Fruit fly (Drosophila melanogaster) whole organism, embryonic: Measurements from ENCODE around the gene Der-2.

Source experiments
- Bgb ChIP-seq: fragments of 200-800 bp; sonication (Bioruptor generic); IDR thresholded peaks from 2 replicates; pipeline ENCODE4 v1.3.6; 2022; ENCODE audit warnings: missing biosample characterization, missing genetic modification characterization; ENCODE audit not compliant: partially characterized antibody
- CG1024 ChIP-seq: fragments of 200-800 bp; sonication (Bioruptor generic); IDR thresholded peaks from 2 replicates; pipeline ENCODE4 v1.3.6; 2022; ENCODE audit warnings: missing biosample characterization, missing genetic modification characterization
- CG10321 ChIP-seq: fragments of 200-800 bp; sonication (Bioruptor generic); IDR thresholded peaks from 2 replicates; pipeline ENCODE4 v1.3.6; 2022; ENCODE audit warnings: missing biosample characterization, missing genetic modification characterization
- CG11456 ChIP-seq: fragments of 200-800 bp; sonication (Bioruptor generic); IDR thresholded peaks from 3 replicates; pipeline ENCODE4 v1.3.6; 2022; ENCODE audit warnings: missing biosample characterization, missing genetic modification characterization
- CG12744 ChIP-seq: fragments of 200-800 bp; sonication (Bioruptor generic); optimal IDR thresholded peaks from 2 replicates; lab custom pipeline; 2016; ENCODE audit warnings: missing biosample characterization, missing genetic modification characterization
- CG14965 ChIP-seq: fragments of 200-800 bp; sonication (Bioruptor generic); optimal IDR thresholded peaks from 2 replicates; lab custom pipeline; 2016; ENCODE audit warnings: missing biosample characterization, missing genetic modification characterization, borderline replicate concordance
- CG17359 ChIP-seq: fragments of 200-800 bp; sonication (Bioruptor generic); optimal IDR thresholded peaks from 3 replicates; lab custom pipeline; 2018; ENCODE audit warnings: missing biosample characterization, mild to moderate bottlenecking, missing genetic modification characterization, moderate library complexity
- CG17361 ChIP-seq: fragments of 200-800 bp; sonication (Bioruptor generic); IDR thresholded peaks from 3 replicates; pipeline ENCODE4 v1.3.6; 2022; ENCODE audit warnings: missing biosample characterization, missing genetic modification characterization
- CG18619 ChIP-seq: fragments of 200-800 bp; sonication (Bioruptor generic); optimal IDR thresholded peaks from 3 replicates; lab custom pipeline; 2017; ENCODE audit warnings: missing biosample characterization, mild to moderate bottlenecking, missing genetic modification characterization
- CG3163 ChIP-seq: fragments of 200-800 bp; sonication (Bioruptor generic); optimal IDR thresholded peaks from 3 replicates; lab custom pipeline; 2016; ENCODE audit warnings: missing biosample characterization, missing genetic modification characterization
- CG33213 ChIP-seq: fragments of 200-800 bp; sonication (Bioruptor generic); optimal IDR thresholded peaks from 3 replicates; lab custom pipeline; 2016; ENCODE audit warnings: missing biosample characterization, missing genetic modification characterization
- CG33557 ChIP-seq: fragments of 200-800 bp; sonication (Bioruptor generic); optimal IDR thresholded peaks from 2 replicates; lab custom pipeline; 2019; ENCODE audit warnings: missing biosample characterization, mild to moderate bottlenecking, missing genetic modification characterization, moderate library complexity
- CG4360 ChIP-seq: fragments of 200-800 bp; sonication (Bioruptor generic); IDR thresholded peaks from 2 replicates; pipeline ENCODE4 v1.3.6; 2022; ENCODE audit warnings: missing biosample characterization, missing genetic modification characterization
- CG4730 ChIP-seq: fragments of 200-800 bp; sonication (Bioruptor generic); IDR thresholded peaks from 2 replicates; pipeline ENCODE4 v1.3.6; 2022; ENCODE audit warnings: missing biosample characterization, missing genetic modification characterization
- CG9609 ChIP-seq: fragments of 200-800 bp; sonication (Bioruptor generic); optimal IDR thresholded peaks from 3 replicates; lab custom pipeline; 2016; ENCODE audit warnings: missing biosample characterization, missing genetic modification characterization
- CG9797 ChIP-seq: fragments of 200-800 bp; sonication (Bioruptor generic); optimal IDR thresholded peaks from 3 replicates; lab custom pipeline; 2018; ENCODE audit warnings: missing biosample characterization, mild to moderate bottlenecking, missing genetic modification characterization
- Camta ChIP-seq: fragments of 200-800 bp; sonication (Bioruptor generic); optimal IDR thresholded peaks from 2 replicates; lab custom pipeline; 2016; ENCODE audit warnings: missing biosample characterization, missing genetic modification characterization
- D19B ChIP-seq: fragments of 200-800 bp; sonication (Bioruptor generic); optimal IDR thresholded peaks from 2 replicates; lab custom pipeline; 2017; ENCODE audit warnings: missing biosample characterization, mild to moderate bottlenecking, missing genetic modification characterization
- Deaf1 ChIP-seq: fragments of 200-800 bp; optimal IDR thresholded peaks from 3 replicates; lab custom pipeline; 2019; ENCODE audit warnings: missing biosample characterization, mild to moderate bottlenecking, missing genetic modification characterization, moderate library complexity
- Dip2 ChIP-seq: fragments of 200-800 bp; sonication (Bioruptor generic); IDR thresholded peaks from 2 replicates; pipeline ENCODE4 v1.3.6; 2022; ENCODE audit warnings: missing biosample characterization, missing genetic modification characterization
- E2f1 ChIP-seq: fragments of 200-800 bp; sonication (Bioruptor generic); IDR thresholded peaks from 2 replicates; pipeline ENCODE4 v1.3.6; 2022; ENCODE audit warnings: missing biosample characterization, missing genetic modification characterization
- E2f2 ChIP-seq: fragments of 200-800 bp; sonication (Bioruptor generic); IDR thresholded peaks from 2 replicates; pipeline ENCODE4 v1.3.6; 2022; ENCODE audit warnings: missing biosample characterization, missing genetic modification characterization
- MESR4 ChIP-seq: fragments of 200-800 bp; sonication (Bioruptor generic); optimal IDR thresholded peaks from 2 replicates; lab custom pipeline; 2018; ENCODE audit warnings: missing biosample characterization, mild to moderate bottlenecking, missing genetic modification characterization, moderate library complexity
- Mad ChIP-seq: fragments of 200-800 bp; sonication (Bioruptor generic); optimal IDR thresholded peaks from 2 replicates; lab custom pipeline; 2016; ENCODE audit warnings: missing biosample characterization, missing genetic modification characterization
- Sry-δ ChIP-seq: fragments of 200-800 bp; sonication (Bioruptor generic); optimal IDR thresholded peaks from 2 replicates; lab custom pipeline; 2016; ENCODE audit warnings: missing biosample characterization, missing genetic modification characterization
- Trl ChIP-seq, 3 experiments: fragments of >200 bp in 2 of 3; fragments of 200-800 bp in 1 of 3; sonication (Bioruptor generic) in 1 of 3; optimal IDR thresholded peaks; 2 replicates in 1 of 3; 3 replicates in 2 of 3; lab custom pipeline; 2016 to 2017; ENCODE audit warnings: missing biosample characterization in 1 of 3, missing genetic modification characterization in 1 of 3
- amos ChIP-seq: fragments of 200-800 bp; sonication (Bioruptor generic); IDR thresholded peaks from 2 replicates; pipeline ENCODE4 v1.3.6; 2022; ENCODE audit warnings: missing biosample characterization, missing genetic modification characterization; ENCODE audit not compliant: partially characterized antibody
- bab2 ChIP-seq: fragments of 200-800 bp; sonication (Bioruptor generic); optimal IDR thresholded peaks from 2 replicates; lab custom pipeline; 2016; ENCODE audit warnings: missing biosample characterization, missing genetic modification characterization
- bsh ChIP-seq, 2 experiments: fragments of 200-800 bp; sonication (Bioruptor generic); optimal IDR thresholded peaks; 2 replicates each; lab custom pipeline; 2017 to 2018; ENCODE audit warnings: mild to moderate bottlenecking in 2 of 2, missing biosample characterization in 2 of 2, missing genetic modification characterization in 2 of 2, moderate library complexity in 1 of 2
- cad ChIP-seq: fragments of >200 bp; optimal IDR thresholded peaks from 2 replicates; lab custom pipeline; 2017; ENCODE audit warnings: missing biosample characterization, missing genetic modification characterization
- chif ChIP-seq, 2 experiments: fragments of 200-800 bp; sonication (Bioruptor generic); optimal IDR thresholded peaks; 3 replicates each; lab custom pipeline; 2016; ENCODE audit warnings: missing biosample characterization in 2 of 2, missing genetic modification characterization in 2 of 2
- chinmo ChIP-seq: fragments of 200-800 bp; sonication (Bioruptor generic); IDR thresholded peaks from 4 replicates; pipeline ENCODE4 v1.3.6; 2022; ENCODE audit warnings: missing biosample characterization, missing genetic modification characterization; ENCODE audit not compliant: partially characterized antibody
- dmrt11E ChIP-seq: fragments of 200-800 bp; sonication (Bioruptor generic); optimal IDR thresholded peaks from 3 replicates; lab custom pipeline; 2018; ENCODE audit warnings: missing biosample characterization, mild to moderate bottlenecking, missing genetic modification characterization, moderate library complexity
- esg ChIP-seq: fragments of 200-800 bp; sonication (Bioruptor generic); conservative IDR thresholded peaks from 2 replicates; pipeline ENCODE4 v1.3.6; 2022; ENCODE audit warnings: missing biosample characterization, missing genetic modification characterization
- eve ChIP-seq, 2 experiments: fragments of >200 bp; optimal IDR thresholded peaks; 2 replicates each; lab custom pipeline; 2017; ENCODE audit warnings: missing biosample characterization in 2 of 2, missing genetic modification characterization in 2 of 2
- eyg ChIP-seq: fragments of 200-800 bp; sonication (Bioruptor generic); optimal IDR thresholded peaks from 3 replicates; lab custom pipeline; 2016; ENCODE audit warnings: missing biosample characterization, missing genetic modification characterization
- fd102C ChIP-seq: fragments of 200-800 bp; sonication (Bioruptor generic); optimal IDR thresholded peaks from 2 replicates; lab custom pipeline; 2018; ENCODE audit warnings: missing biosample characterization, mild to moderate bottlenecking, missing genetic modification characterization, moderate library complexity
- fd96Cb ChIP-seq: fragments of 200-800 bp; sonication (Bioruptor generic); optimal IDR thresholded peaks from 2 replicates; lab custom pipeline; 2018; ENCODE audit warnings: missing biosample characterization, mild to moderate bottlenecking, missing genetic modification characterization, moderate library complexity
- gsb ChIP-seq: fragments of 200-800 bp; sonication (Bioruptor generic); IDR thresholded peaks from 2 replicates; pipeline ENCODE4 v1.3.6; 2022; ENCODE audit warnings: missing biosample characterization, missing genetic modification characterization
- ken ChIP-seq: fragments of 200-800 bp; sonication (Bioruptor generic); IDR thresholded peaks from 3 replicates; pipeline ENCODE4 v1.3.6; 2022; ENCODE audit warnings: missing biosample characterization, missing genetic modification characterization
- org-1 ChIP-seq: fragments of 200-800 bp; sonication (Bioruptor generic); optimal IDR thresholded peaks from 2 replicates; lab custom pipeline; 2017; ENCODE audit warnings: missing biosample characterization, missing genetic modification characterization
- pb ChIP-seq: fragments of 200-800 bp; sonication (Bioruptor generic); optimal IDR thresholded peaks from 3 replicates; lab custom pipeline; 2016; ENCODE audit warnings: missing biosample characterization, missing genetic modification characterization
- phol ChIP-seq: fragments of 200-800 bp; sonication (Bioruptor generic); optimal IDR thresholded peaks from 3 replicates; lab custom pipeline; 2018; ENCODE audit warnings: missing biosample characterization, mild to moderate bottlenecking, missing genetic modification characterization, moderate library complexity
- pnt ChIP-seq: fragments of 200-800 bp; sonication (Bioruptor generic); optimal IDR thresholded peaks from 3 replicates; lab custom pipeline; 2016; ENCODE audit warnings: missing biosample characterization, missing genetic modification characterization
- pzg ChIP-seq: fragments of 200-800 bp; sonication (Bioruptor generic); optimal IDR thresholded peaks from 3 replicates; lab custom pipeline; 2018; ENCODE audit warnings: missing biosample characterization, mild to moderate bottlenecking, missing genetic modification characterization, moderate library complexity
- tll ChIP-seq, 2 experiments: fragments of 200-800 bp in 1 of 2; fragments of >200 bp in 1 of 2; sonication (Bioruptor generic) in 1 of 2; optimal IDR thresholded peaks; 2 replicates each; lab custom pipeline; 2017 to 2019; ENCODE audit warnings: missing biosample characterization in 2 of 2, missing genetic modification characterization in 2 of 2, mild to moderate bottlenecking in 1 of 2, moderate library complexity in 1 of 2
- z ChIP-seq: fragments of 200-800 bp; sonication (Bioruptor generic); IDR thresholded peaks from 3 replicates; pipeline ENCODE4 v1.3.6; 2022; ENCODE audit warnings: missing biosample characterization, missing genetic modification characterization

Gene Der-2

dm6 chr3R:16476472-16476871 is 7.6 kb downstream of the Der-2 start (continued):
- TF ChIP-seq CG18619 (GFP tag; lab: Kevin White, UChicago) = no peak
- no peak for TF ChIP-seq esg (GFP tag; lab: Robert Waterston, UW)
- no peak for TF ChIP-seq CG1024 (GFP tag; lab: Robert Waterston, UW)
- no peak for TF ChIP-seq tll (GFP tag; optimal IDR thresholded peaks at IDR 0.05; lab: Kevin White, UChicago)
- TF ChIP-seq D19B (GFP tag; lab: Kevin White, UChicago) = no peak
- TF ChIP-seq eyg (GFP tag; lab: Kevin White, UChicago) = no peak
- no peak for TF ChIP-seq CG4730 (GFP tag; lab: Robert Waterston, UW)
- no peak for TF ChIP-seq CG9609 (GFP tag; lab: Kevin White, UChicago)
- no peak for TF ChIP-seq bab2
- no peak for TF ChIP-seq chinmo (GFP tag; lab: Robert Waterston, UW)
- no peak for TF ChIP-seq fd102C
- no peak for TF ChIP-seq dmrt11E (tag; lab: Kevin White, UChicago)
- TF ChIP-seq Dip2 (GFP tag; lab: Robert Waterston, UW) = no peak
- TF ChIP-seq fd96Cb (tag; lab: Kevin White, UChicago) = no peak
- no peak for TF ChIP-seq pb (GFP tag; lab: Kevin White, UChicago)
- TF ChIP-seq pnt (GFP tag; lab: Kevin White, UChicago) = no peak
- no peak for TF ChIP-seq Bgb (GFP tag; lab: Robert Waterston, UW)
- no peak for TF ChIP-seq eve (GFP tag; optimal IDR thresholded peaks at IDR 0.05; lab: Kevin White, UChicago)
- peak; percentile 18 for TF ChIP-seq phol (tag; lab: Kevin White, UChicago)
- no peak for TF ChIP-seq ken (GFP tag; lab: Robert Waterston, UW)
- TF ChIP-seq CG14965 = no peak
- TF ChIP-seq z (GFP tag; lab: Robert Waterston, UW) = no peak
- peak; percentile 24; the same call in 1 of the 3 replicates for TF ChIP-seq CG17361 (GFP tag; lab: Robert Waterston, UW)
- TF ChIP-seq org-1 = no peak
- TF ChIP-seq gsb (GFP tag; lab: Robert Waterston, UW) = no peak

- no peak for TF ChIP-seq cad (GFP tag; lab: Kevin White, UChicago)
- peak; percentile 15 for TF ChIP-seq Deaf1
- TF ChIP-seq CG11456 (GFP tag; lab: Robert Waterston, UW) = 0 out of 3 replicates have a peak, but pooled peaks have one; percentile 30
These were observed 11.7 kb downstream of the Der-2 start, which contains the start of gene Gyc89Da for dm6 chr3R:16472301-16472700. Gene Gyc89Da, plus strand, starts transcription at chr3R:16472601.

- TF ChIP-seq amos = peak; percentile 51; the same call in 1 of the 2 replicates
- TF ChIP-seq CG33213 (GFP tag; lab: Kevin White, UChicago) = no peak
- peak; percentile 62 for TF ChIP-seq E2f2 (GFP tag; lab: Robert Waterston, UW)
- TF ChIP-seq Trl (optimal IDR thresholded peaks at IDR 0.05; lab: Kevin White, UChicago) = no peak
- TF ChIP-seq Trl (GFP tag; optimal IDR thresholded peaks at IDR 0.05; lab: Kevin White, UChicago) = peak; percentile 40
- TF ChIP-seq CG10321 (GFP tag; lab: Robert Waterston, UW) = no peak
- TF ChIP-seq CG4360 = no peak
- no peak for TF ChIP-seq CG12744
- TF ChIP-seq CG33557 (GFP tag; lab: Kevin White, UChicago) = peak; percentile 42
- TF ChIP-seq Sry-δ = peak; percentile 66
- TF ChIP-seq Camta (GFP tag; lab: Kevin White, UChicago) = peak; percentile 22
- TF ChIP-seq Mad (GFP tag; lab: Kevin White, UChicago) = peak; percentile 47
- TF ChIP-seq phol (tag; lab: Kevin White, UChicago) = peak; percentile 79
- peak; percentile 50 for TF ChIP-seq pzg (GFP tag; lab: Kevin White, UChicago)
- TF ChIP-seq CG17359 (tag; lab: Kevin White, UChicago) = no peak
- TF ChIP-seq MESR4 = peak; percentile 37
- no peak for TF ChIP-seq bsh (GFP tag; optimal IDR thresholded peaks at IDR 0.05; lab: Kevin White, UChicago)
- peak; percentile 21; the same call in 1 of the 2 replicates for TF ChIP-seq E2f1
- peak; percentile 14 for TF ChIP-seq CG9797 (GFP tag; lab: Kevin White, UChicago)
- peak; percentile 28 to 45 for TF ChIP-seq chif (GFP tag; optimal IDR thresholded peaks at IDR 0.05; lab: Kevin White, UChicago)
- TF ChIP-seq CG3163 (GFP tag; lab: Kevin White, UChicago) = no peak
These were observed 14.3 kb downstream of the Der-2 start, which contains the start of the genes CG42232 and CSN5 for dm6 chr3R:16469501-16470263. Gene CG42232, minus strand, starts transcription at chr3R:16469663. Gene CSN5, plus strand, starts transcription at chr3R:16470099.
